Worm (Caenorhabditis elegans) whole organism, late embryonic: ENCODE measurements around the gene brf-1.

ENCODE experiments used
- ahr-1 ChIP-seq: sonication (generic microtip); optimal IDR thresholded peaks from 2 replicates; lab custom pipeline; 2016; ENCODE audit warnings: missing genetic modification characterization, missing compliant biosample characterization
- ama-1 ChIP-seq: fragments of 150-350 bp; optimal IDR thresholded peaks from 2 replicates; lab custom pipeline; 2014
- dve-1 ChIP-seq: sonication (generic microtip); optimal IDR thresholded peaks from 2 replicates; lab custom pipeline; 2017; ENCODE audit warnings: antibody characterized with exemption, mild to moderate bottlenecking, missing genetic modification characterization, missing compliant biosample characterization
- fkh-10 ChIP-seq: fragments of 150-350 bp; optimal IDR thresholded peaks from 2 replicates; lab custom pipeline; 2014; ENCODE audit warnings: missing biosample characterization, missing genetic modification reagents, missing genetic modification characterization
- nhr-232 ChIP-seq: sonication (generic microtip); optimal IDR thresholded peaks from 2 replicates; lab custom pipeline; 2016; ENCODE audit warnings: missing genetic modification characterization, missing compliant biosample characterization
- odd-2 ChIP-seq: sonication (generic microtip); optimal IDR thresholded peaks from 2 replicates; lab custom pipeline; 2017; ENCODE audit warnings: antibody characterized with exemption, mild to moderate bottlenecking, missing genetic modification characterization, missing compliant biosample characterization
- pha-2 ChIP-seq: sonication (generic microtip); optimal IDR thresholded peaks from 2 replicates; lab custom pipeline; 2017; ENCODE audit warnings: mild to moderate bottlenecking, missing genetic modification characterization, missing compliant biosample characterization
- pqm-1 ChIP-seq: sonication (generic microtip); optimal IDR thresholded peaks from 2 replicates; lab custom pipeline; 2016; ENCODE audit warnings: missing genetic modification characterization, missing compliant biosample characterization
- sox-4 ChIP-seq: sonication (generic microtip); optimal IDR thresholded peaks from 2 replicates; lab custom pipeline; 2017; ENCODE audit warnings: mild to moderate bottlenecking, missing genetic modification characterization, inconsistent platforms, missing compliant biosample characterization
- tbx-2 ChIP-seq: sonication (generic microtip); optimal IDR thresholded peaks from 2 replicates; lab custom pipeline; 2016; ENCODE audit warnings: missing genetic modification characterization, missing compliant biosample characterization

- TF ChIP-seq tbx-2 (tag; lab: Kevin White, UChicago) (peak; percentile 12), nhr-232 (no peak), odd-2 (no peak), fkh-10 (no peak), dve-1 (no peak), pha-2 (tag; lab: Kevin White, UChicago) (no peak), sox-4 (tag; lab: Kevin White, UChicago) (no peak), ama-1 (lab: Kevin White, UChicago) (no peak), ahr-1 (tag; lab: Kevin White, UChicago) (no peak), pqm-1 (tag; lab: Kevin White, UChicago) (no peak)
Measured at ce11 chrII:7301670-7302151, 3.9 kb upstream of the brf-1 start, which contains the start of gene cul-4.
